Worm (Caenorhabditis elegans) whole organism, L1 larva: Measurements from ENCODE around the gene lips-1.

Experiments
- C04F5.9 ChIP-seq: sonication (generic microtip); optimal IDR thresholded peaks from 2 replicates; lab custom pipeline; 2016; ENCODE audit warnings: missing genetic modification characterization, missing compliant biosample characterization
- C16A3.4 ChIP-seq: fragments of 150-350 bp; optimal IDR thresholded peaks from 2 replicates; lab custom pipeline; 2014; ENCODE audit warnings: missing biosample characterization, missing genetic modification characterization
- C34B4.2 ChIP-seq: sonication (generic microtip); optimal IDR thresholded peaks from 2 replicates; lab custom pipeline; 2017; ENCODE audit warnings: mild to moderate bottlenecking, missing genetic modification characterization, missing compliant biosample characterization
- blmp-1 ChIP-seq: fragments of 150-350 bp; optimal IDR thresholded peaks from 2 replicates; lab custom pipeline; 2014; ENCODE audit warnings: missing biosample characterization, missing genetic modification characterization
- ceh-88 ChIP-seq: fragments of 200-800 bp; sonication (Bioruptor generic); IDR thresholded peaks from 2 replicates; pipeline ENCODE4 v1.3.6; 2022; ENCODE audit warnings: missing genetic modification characterization, missing compliant biosample characterization
- ceh-90 ChIP-seq: sonication (generic microtip); optimal IDR thresholded peaks from 2 replicates; lab custom pipeline; 2016; ENCODE audit warnings: missing genetic modification characterization, missing compliant biosample characterization
- ces-1 ChIP-seq: fragments of 150-350 bp; optimal IDR thresholded peaks from 2 replicates; lab custom pipeline; 2014; ENCODE audit warnings: missing biosample characterization, missing genetic modification reagents, missing genetic modification characterization
- dsc-1 ChIP-seq: sonication (generic microtip); optimal IDR thresholded peaks from 2 replicates; lab custom pipeline; 2016; ENCODE audit warnings: mild to moderate bottlenecking, missing genetic modification characterization, missing compliant biosample characterization
- efl-1 ChIP-seq, 4 experiments: fragments of 150-350 bp; optimal IDR thresholded peaks in 3 of 4; peaks in 1 of 4; 1 replicate in 1 of 4; 2 replicates in 3 of 4; lab custom pipeline; 2014; ENCODE audit warnings: missing biosample characterization in 2 of 4, missing genetic modification characterization in 2 of 4, missing genetic modification reagents in 2 of 4
- efl-3 ChIP-seq: fragments of 200-800 bp; sonication (Bioruptor generic); optimal IDR thresholded peaks from 2 replicates; lab custom pipeline; 2018; ENCODE audit warnings: mild to moderate bottlenecking, missing genetic modification characterization, missing compliant biosample characterization
- egl-13 ChIP-seq: sonication (generic microtip); optimal IDR thresholded peaks from 2 replicates; lab custom pipeline; 2016; ENCODE audit warnings: missing genotype, missing genetic modification reagents, missing genetic modification characterization, missing compliant biosample characterization
- elt-2 ChIP-seq: sonication (generic microtip); optimal IDR thresholded peaks from 2 replicates; lab custom pipeline; 2016; ENCODE audit warnings: missing genetic modification characterization, mild to moderate bottlenecking, inconsistent platforms, missing compliant biosample characterization, missing genetic modification reagents
- ets-5 ChIP-seq: fragments of 200-800 bp; sonication (Bioruptor generic); IDR thresholded peaks from 2 replicates; pipeline ENCODE4 v1.3.6; 2022; ENCODE audit warnings: missing genetic modification characterization, missing compliant biosample characterization
- fkh-4 ChIP-seq: sonication (generic microtip); optimal IDR thresholded peaks from 2 replicates; lab custom pipeline; 2016; ENCODE audit warnings: missing compliant biosample characterization, missing genetic modification characterization, borderline replicate concordance
- fkh-8 ChIP-seq: sonication (generic microtip); optimal IDR thresholded peaks from 2 replicates; lab custom pipeline; 2016; ENCODE audit warnings: mild to moderate bottlenecking, missing genetic modification characterization, missing compliant biosample characterization
- grh-1 ChIP-seq: fragments of 200-800 bp; sonication (Bioruptor generic); IDR thresholded peaks from 2 replicates; pipeline ENCODE4 v1.3.6; 2022; ENCODE audit warnings: missing genetic modification reagents, missing genetic modification characterization, missing compliant biosample characterization
- hlh-17 ChIP-seq: fragments of 200-800 bp; sonication (Bioruptor generic); optimal IDR thresholded peaks from 2 replicates; lab custom pipeline; 2018; ENCODE audit warnings: missing genetic modification characterization, mild to moderate bottlenecking, missing compliant biosample characterization, moderate library complexity, borderline replicate concordance
- hlh-4 ChIP-seq: sonication (generic microtip); optimal IDR thresholded peaks from 2 replicates; lab custom pipeline; 2016; ENCODE audit warnings: mild to moderate bottlenecking, missing genetic modification characterization, missing compliant biosample characterization
- irx-1 ChIP-seq: sonication (generic microtip); optimal IDR thresholded peaks from 2 replicates; lab custom pipeline; 2016; ENCODE audit warnings: missing genetic modification characterization, missing compliant biosample characterization
- isw-1 ChIP-seq: fragments of 200-800 bp; sonication (Bioruptor generic); IDR thresholded peaks from 2 replicates; pipeline ENCODE4 v1.3.6; 2022; ENCODE audit warnings: missing genetic modification characterization, missing compliant biosample characterization
- lin-13 ChIP-seq: fragments of 150-350 bp; optimal IDR thresholded peaks from 2 replicates; lab custom pipeline; 2014; ENCODE audit warnings: missing biosample characterization, missing genetic modification reagents, missing genetic modification characterization
- lin-14 ChIP-seq: fragments of 200-800 bp; sonication (Bioruptor generic); optimal IDR thresholded peaks from 2 replicates; lab custom pipeline; 2018; ENCODE audit warnings: mild to moderate bottlenecking, missing genetic modification characterization, moderate library complexity, missing compliant biosample characterization
- lin-15B ChIP-seq: fragments of 150-350 bp; sonication (generic microtip); optimal IDR thresholded peaks from 3 replicates; lab custom pipeline; 2014; ENCODE audit warnings: missing biosample characterization, missing genetic modification characterization
- lin-39 ChIP-seq: fragments of 150-350 bp; optimal IDR thresholded peaks from 2 replicates; lab custom pipeline; 2014; ENCODE audit warnings: missing biosample characterization, missing genetic modification reagents, missing genetic modification characterization
- mab-9 ChIP-seq: fragments of 200-800 bp; sonication (Bioruptor generic); IDR thresholded peaks from 2 replicates; pipeline ENCODE4 v1.3.6; 2022; ENCODE audit warnings: missing genetic modification reagents, missing genetic modification characterization, missing compliant biosample characterization
- mef-2 ChIP-seq: fragments of 150-350 bp; optimal IDR thresholded peaks from 2 replicates; lab custom pipeline; 2014; ENCODE audit warnings: missing biosample characterization, missing genetic modification characterization
- mep-1 ChIP-seq: fragments of 150-350 bp; optimal IDR thresholded peaks from 2 replicates; lab custom pipeline; 2014; ENCODE audit warnings: missing biosample characterization, missing genetic modification characterization
- nhr-11 ChIP-seq: fragments of 150-350 bp; optimal IDR thresholded peaks from 2 replicates; lab custom pipeline; 2014; ENCODE audit warnings: missing biosample characterization, missing genetic modification characterization
- nhr-12 ChIP-seq: sonication (generic microtip); optimal IDR thresholded peaks from 2 replicates; lab custom pipeline; 2017; ENCODE audit warnings: missing biosample characterization, missing genetic modification characterization
- nhr-19 ChIP-seq: fragments of 200-800 bp; sonication (Bioruptor generic); conservative IDR thresholded peaks from 2 replicates; pipeline ENCODE4 v1.3.6; 2022; ENCODE audit warnings: missing genetic modification characterization, missing compliant biosample characterization
- nhr-20 ChIP-seq: sonication (generic microtip); optimal IDR thresholded peaks from 2 replicates; lab custom pipeline; 2016; ENCODE audit warnings: mild to moderate bottlenecking, missing genetic modification characterization, missing compliant biosample characterization
- nhr-28 ChIP-seq: fragments of 150-350 bp; optimal IDR thresholded peaks from 2 replicates; lab custom pipeline; 2014; ENCODE audit warnings: missing biosample characterization, missing genetic modification characterization
- nhr-77 ChIP-seq: fragments of 150-350 bp; optimal IDR thresholded peaks from 2 replicates; lab custom pipeline; 2014; ENCODE audit warnings: missing biosample characterization, missing genetic modification characterization
- nhr-84 ChIP-seq: sonication (generic microtip); optimal IDR thresholded peaks from 2 replicates; lab custom pipeline; 2017; ENCODE audit warnings: missing biosample characterization, missing genetic modification characterization
- pax-3 ChIP-seq: fragments of 200-800 bp; sonication (Bioruptor generic); optimal IDR thresholded peaks from 2 replicates; lab custom pipeline; 2018; ENCODE audit warnings: mild to moderate bottlenecking, missing genetic modification characterization, moderate library complexity, missing compliant biosample characterization
- pqm-1 ChIP-seq: sonication (generic microtip); optimal IDR thresholded peaks from 3 replicates; lab custom pipeline; 2017; ENCODE audit warnings: missing biosample characterization, missing genetic modification characterization
- rnt-1 ChIP-seq: sonication (generic microtip); optimal IDR thresholded peaks from 2 replicates; lab custom pipeline; 2016; ENCODE audit warnings: mild to moderate bottlenecking, missing genetic modification characterization, moderate library complexity, missing compliant biosample characterization
- snpc-4 ChIP-seq: fragments of 150-350 bp; optimal IDR thresholded peaks from 2 replicates; lab custom pipeline; 2014; ENCODE audit warnings: missing biosample characterization, missing genetic modification characterization
- snu-23 ChIP-seq: sonication (generic microtip); optimal IDR thresholded peaks from 2 replicates; lab custom pipeline; 2016; ENCODE audit warnings: missing genetic modification characterization, missing compliant biosample characterization
- sup-37 ChIP-seq: fragments of 200-800 bp; sonication (Bioruptor generic); optimal IDR thresholded peaks from 2 replicates; lab custom pipeline; 2018; ENCODE audit warnings: mild to moderate bottlenecking, missing genetic modification characterization, missing compliant biosample characterization
- tbx-2 ChIP-seq: sonication (generic microtip); optimal IDR thresholded peaks from 2 replicates; lab custom pipeline; 2016; ENCODE audit warnings: missing genetic modification characterization, missing compliant biosample characterization
- tlp-1 ChIP-seq: fragments of 150-350 bp; optimal IDR thresholded peaks from 2 replicates; lab custom pipeline; 2014; ENCODE audit warnings: missing biosample characterization, missing genetic modification characterization
- unc-130 ChIP-seq: fragments of 150-350 bp; optimal IDR thresholded peaks from 2 replicates; lab custom pipeline; 2017; ENCODE audit warnings: missing biosample characterization, missing genetic modification characterization, inconsistent platforms
- unc-86 ChIP-seq: sonication (generic microtip); optimal IDR thresholded peaks from 2 replicates; lab custom pipeline; 2016; ENCODE audit warnings: missing genetic modification characterization, missing compliant biosample characterization
- xbp-1 ChIP-seq: sonication (generic microtip); optimal IDR thresholded peaks from 2 replicates; lab custom pipeline; 2016; ENCODE audit warnings: missing genetic modification characterization, missing compliant biosample characterization
- zag-1 ChIP-seq: fragments of 150-350 bp; optimal IDR thresholded peaks from 2 replicates; lab custom pipeline; 2014; ENCODE audit warnings: missing biosample characterization, missing genetic modification characterization

lips-1 gene

DNA sequence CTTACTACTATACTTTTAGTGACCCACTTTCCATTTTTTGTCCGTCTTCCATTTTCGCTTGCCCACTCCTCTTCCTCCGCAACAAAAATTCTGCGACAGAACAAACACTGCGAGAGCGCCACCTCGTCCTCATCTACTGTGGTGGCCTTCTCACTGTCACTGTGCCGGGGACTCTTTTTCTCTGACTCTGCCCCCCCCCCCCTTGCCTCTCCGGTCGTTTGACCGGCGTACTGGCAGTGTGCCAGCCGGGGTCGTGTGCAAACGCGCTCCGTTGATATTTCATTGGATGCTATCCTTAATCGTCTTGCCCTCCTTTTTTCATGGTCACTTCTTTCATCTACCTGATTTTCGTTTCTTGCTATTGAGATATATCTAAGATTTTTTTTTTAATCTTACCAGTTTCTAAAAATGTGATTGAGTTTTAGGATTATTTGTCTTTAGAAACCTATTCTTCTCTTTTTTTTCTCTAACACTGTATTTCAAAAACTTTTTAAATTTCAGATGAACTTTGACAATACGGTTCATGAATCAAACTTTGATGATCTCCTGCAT is 12.0 kb upstream of the lips-1 start, which contains the start of gene atf-6 (continued):
- TF ChIP-seq hlh-4 (tag; lab: Kevin White, UChicago) = no peak
- TF ChIP-seq lin-14 = peak; percentile 97
- peak; percentile 80 for TF ChIP-seq unc-86 (tag; lab: Kevin White, UChicago)
- TF ChIP-seq ces-1 (GFP tag; lab: Kevin White, UChicago) = no peak
- TF ChIP-seq blmp-1 (tag; lab: Kevin White, UChicago) = peak; percentile 84
- peak; percentile 81 for TF ChIP-seq tbx-2 (tag; lab: Kevin White, UChicago)
- peak; percentile 87 for TF ChIP-seq nhr-19
- peak; percentile 69 for TF ChIP-seq dsc-1 (tag; lab: Kevin White, UChicago)
- no peak for TF ChIP-seq ets-5 (GFP tag; lab: Robert Waterston, UW)
- TF ChIP-seq nhr-20 (tag; lab: Kevin White, UChicago) = peak; percentile 93
- TF ChIP-seq xbp-1 (tag; lab: Kevin White, UChicago) = peak; percentile 82
- peak; percentile 12 for TF ChIP-seq mef-2 (tag; lab: Kevin White, UChicago)
- TF ChIP-seq nhr-12 (tag; lab: Kevin White, UChicago) = no peak
- peak; percentile 44 for TF ChIP-seq lin-39
- TF ChIP-seq grh-1 = peak; percentile 76
- no peak; the same call in 1 of the 2 replicates for TF ChIP-seq ceh-88
- no peak for TF ChIP-seq nhr-11
- peak; percentile 54 for TF ChIP-seq irx-1 (tag; lab: Kevin White, UChicago)
- peak; percentile 49; the same call in 1 of the 2 replicates for TF ChIP-seq mab-9 (GFP tag; lab: Robert Waterston, UW)
- peak; percentile 79 for TF ChIP-seq rnt-1
- TF ChIP-seq fkh-8 (tag; lab: Kevin White, UChicago) = peak; percentile 77
- no peak for TF ChIP-seq C04F5.9 (tag; lab: Kevin White, UChicago)
- TF ChIP-seq snu-23 (GFP tag; lab: Kevin White, UChicago) = peak; percentile 90
- TF ChIP-seq nhr-77 = peak; percentile 71
- peak; percentile 66 for TF ChIP-seq lin-15B (tag; lab: Kevin White, UChicago)
- peak; percentile 65 for TF ChIP-seq lin-13 (GFP tag; lab: Kevin White, UChicago)
- TF ChIP-seq efl-3 (GFP tag; lab: Kevin White, UChicago) = no peak
- TF ChIP-seq snpc-4 = peak; percentile 66
- TF ChIP-seq pqm-1 (tag; lab: Kevin White, UChicago) = no peak
- TF ChIP-seq sup-37 (GFP tag; lab: Kevin White, UChicago) = peak; percentile 33
- no peak for TF ChIP-seq zag-1
- no peak for TF ChIP-seq tlp-1 (tag; lab: Kevin White, UChicago)
- TF ChIP-seq elt-2 (tag; lab: Kevin White, UChicago) = peak; percentile 67
- no peak for TF ChIP-seq C34B4.2 (tag; lab: Kevin White, UChicago)
- TF ChIP-seq nhr-84 = no peak
- peak; percentile 81 for TF ChIP-seq mep-1 (tag; lab: Kevin White, UChicago)
- no peak for TF ChIP-seq pax-3
- peak; percentile 87 for TF ChIP-seq C16A3.4 (tag; lab: Kevin White, UChicago)
- no peak for TF ChIP-seq hlh-17 (GFP tag; lab: Kevin White, UChicago)
- TF ChIP-seq efl-1 (optimal IDR thresholded peaks at IDR 0.05; lab: Kevin White, UChicago) = peak; percentile 55 to 57
- TF ChIP-seq efl-1 (GFP tag; optimal IDR thresholded peaks at IDR 0.05 in 1 of 2; lab: Kevin White, UChicago) = peak; percentile 33 to 94
- TF ChIP-seq, all 84 proteins: peak for 51

DNA sequence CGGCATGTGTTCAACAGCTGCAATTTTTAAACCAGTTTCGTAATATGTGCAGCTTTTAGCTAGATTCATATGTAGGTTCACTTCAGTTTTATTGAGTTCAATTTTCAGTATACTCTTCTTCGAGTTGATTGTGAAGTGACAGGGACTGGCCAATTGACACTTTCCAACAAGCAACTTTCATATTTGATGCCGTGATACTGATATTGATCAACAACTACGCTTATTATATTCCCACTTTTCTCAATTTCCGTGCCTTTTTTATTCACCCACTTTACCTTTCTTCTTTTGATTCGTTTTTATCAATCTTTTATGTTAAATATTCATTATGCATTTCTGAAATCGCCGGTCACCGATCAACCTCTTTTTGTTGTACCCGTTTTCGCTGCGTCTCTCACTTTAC is 8.5 kb upstream of the lips-1 start:
- TF ChIP-seq nhr-28 (tag; lab: Kevin White, UChicago) (no peak), lin-13 (GFP tag; lab: Kevin White, UChicago) (no peak), rnt-1 (no peak), tlp-1 (tag; lab: Kevin White, UChicago) (no peak), unc-130 (no peak), grh-1 (no peak), egl-13 (tag; lab: Kevin White, UChicago) (no peak), snu-23 (GFP tag; lab: Kevin White, UChicago) (no peak), pax-3 (no peak), nhr-12 (tag; lab: Kevin White, UChicago) (no peak), fkh-4 (tag; lab: Kevin White, UChicago) (no peak), efl-1 (optimal IDR thresholded peaks at IDR 0.05; lab: Kevin White, UChicago) (no peak), efl-1 (GFP tag; optimal IDR thresholded peaks at IDR 0.05 in 1 of 2; lab: Kevin White, UChicago) (no peak), isw-1 (GFP tag; lab: Robert Waterston, UW) (no peak), ceh-90 (tag; lab: Kevin White, UChicago) (no peak), mep-1 (tag; lab: Kevin White, UChicago) (no peak), pqm-1 (tag; lab: Kevin White, UChicago) (no peak)
- TF ChIP-seq, all 84 proteins: peak for 0
